Fruit fly (Drosophila melanogaster): ENCODE results near the gene ValRS-m.

The ValRS-m gene

DNA sequence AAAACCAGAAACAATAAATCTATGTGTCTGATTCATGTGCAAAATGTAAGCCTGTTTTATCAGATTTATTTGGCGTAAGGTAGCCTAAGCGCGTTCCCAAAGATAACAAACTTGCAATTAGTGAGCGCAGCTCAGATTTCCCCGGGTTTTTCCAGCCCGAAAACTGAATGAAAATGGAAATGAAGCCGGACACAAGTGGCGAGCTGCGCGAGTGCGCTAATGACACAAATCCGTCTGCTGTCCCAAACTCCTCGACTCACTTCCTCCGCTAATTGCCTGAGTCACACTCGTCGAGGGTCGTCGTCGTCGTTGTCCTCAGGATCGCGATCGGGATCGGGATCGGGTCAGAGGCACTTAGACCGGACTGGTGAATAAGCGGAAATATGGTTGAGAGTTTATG is 38.0 kb upstream of the ValRS-m start:
- TF ChIP-seq Dfd (GFP tag; optimal IDR thresholded peaks at IDR 0.05) = no peak

dm6 chr3L:8997686-8998239 is 33.2 kb upstream of the ValRS-m start, which contains the start of the genes smg and CG5087:
Gene smg (minus strand): TSS chr3L:8997989.
Gene CG5087 (plus strand): TSS chr3L:8998184.
- TF ChIP-seq rgr (GFP tag; optimal IDR thresholded peaks at IDR 0.05) = peak; percentile 31
- TF ChIP-seq h (GFP tag; optimal IDR thresholded peaks at IDR 0.05) = peak; percentile 5
- TF ChIP-seq Dfd (GFP tag; optimal IDR thresholded peaks at IDR 0.05) = no peak
- no peak for TF ChIP-seq CG9705 (GFP tag; optimal IDR thresholded peaks at IDR 0.05)
- TF ChIP-seq dl (GFP tag; optimal IDR thresholded peaks at IDR 0.05; ENCODE audit: insufficient read depth in 1 of 2, partially characterized antibody in 2 of 2) = peak in 1 of 2 experiments; percentile 9
- TF ChIP-seq Rel (GFP tag; optimal IDR thresholded peaks at IDR 0.05) = no peak
- TF ChIP-seq Rel (tag; optimal IDR thresholded peaks at IDR 0.05) = peak; percentile 66
- peak in 1 of 2 experiments; percentile 19 for TF ChIP-seq foxo (GFP tag; optimal IDR thresholded peaks at IDR 0.05)
- no peak for TF ChIP-seq Abd-B (GFP tag; optimal IDR thresholded peaks at IDR 0.05)
- TF ChIP-seq Sp1 (GFP tag; optimal IDR thresholded peaks at IDR 0.05) = no peak
- TF ChIP-seq Mio (GFP tag; optimal IDR thresholded peaks at IDR 0.05) = no peak
- TF ChIP-seq jim (GFP tag; optimal IDR thresholded peaks at IDR 0.05) = no peak
- no peak for TF ChIP-seq dmrt93B (GFP tag; optimal IDR thresholded peaks at IDR 0.05)
- peak; percentile 3 for TF ChIP-seq HLH106 (tag; optimal IDR thresholded peaks at IDR 0.05)
- peak; percentile 37 for TF ChIP-seq Hr83 (GFP tag; optimal IDR thresholded peaks at IDR 0.05; ENCODE audit: poor library complexity, severe bottlenecking)
- TF ChIP-seq CG32264 (GFP tag; optimal IDR thresholded peaks at IDR 0.05) = no peak
- TF ChIP-seq pan (optimal IDR thresholded peaks at IDR 0.05) = no peak
- TF ChIP-seq brk (GFP tag; optimal IDR thresholded peaks at IDR 0.05) = no peak
- peak; percentile 74 for TF ChIP-seq Myc (optimal IDR thresholded peaks at IDR 0.05)

DNA sequence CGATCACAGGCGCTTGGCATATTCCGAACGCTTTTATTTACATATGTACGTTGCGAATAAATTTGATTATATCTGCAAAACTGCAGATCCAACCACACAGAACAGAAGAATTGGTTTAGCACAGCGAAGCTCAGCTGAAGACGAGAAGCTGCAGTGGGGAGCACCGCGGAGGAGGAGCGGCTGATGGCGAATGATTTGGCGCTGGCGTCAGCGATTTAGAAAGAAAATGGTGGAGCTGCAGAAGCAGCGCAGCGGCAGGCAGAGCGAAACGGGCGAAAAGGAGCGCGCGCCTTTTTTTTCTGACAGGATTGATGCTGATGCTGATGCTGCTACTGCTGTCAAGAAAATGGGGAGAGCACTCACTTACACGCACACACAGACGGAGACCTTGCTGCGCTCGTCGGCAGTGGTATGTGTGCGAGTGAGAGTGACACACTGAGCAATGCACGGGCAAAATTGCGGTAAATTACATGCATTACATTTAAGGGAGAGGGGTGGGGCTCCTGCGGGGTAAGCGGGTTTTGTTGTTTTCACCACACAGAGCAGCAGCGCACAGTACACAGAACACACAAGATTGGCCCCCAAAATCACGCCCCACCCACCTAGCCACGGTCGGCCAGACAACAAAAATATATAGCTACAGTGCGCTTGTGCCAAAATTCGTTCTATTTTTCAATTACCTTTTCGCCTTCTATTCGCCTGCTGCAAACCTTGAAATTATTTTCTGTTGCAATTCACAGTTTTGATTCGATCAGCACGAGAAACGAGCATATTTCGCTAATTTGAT is 32.5 kb upstream of the ValRS-m start:
- no peak for TF ChIP-seq Rel (GFP tag; optimal IDR thresholded peaks at IDR 0.05)
- peak; percentile 72 for TF ChIP-seq Rel (tag; optimal IDR thresholded peaks at IDR 0.05)
- peak; percentile 41 for TF ChIP-seq Dif (GFP tag; optimal IDR thresholded peaks at IDR 0.05; ENCODE audit: partially characterized antibody)
- peak; percentile 33 for TF ChIP-seq psq (GFP tag; optimal IDR thresholded peaks at IDR 0.05)
- peak in 1 of 2 experiments; percentile 3 for TF ChIP-seq dl (GFP tag; optimal IDR thresholded peaks at IDR 0.05; ENCODE audit: insufficient read depth in 1 of 2, partially characterized antibody in 2 of 2)
- no peak for TF ChIP-seq rgr (GFP tag; optimal IDR thresholded peaks at IDR 0.05)
- TF ChIP-seq fru (GFP tag; optimal IDR thresholded peaks at IDR 0.05) = peak; percentile 7
- TF ChIP-seq N (GFP tag; optimal IDR thresholded peaks at IDR 0.05) = no peak

- TF ChIP-seq h (GFP tag; optimal IDR thresholded peaks at IDR 0.05) (peak; percentile 92), sage (GFP tag; optimal IDR thresholded peaks at IDR 0.05) (no peak), jim (GFP tag; optimal IDR thresholded peaks at IDR 0.05) (no peak), Vsx2 (GFP tag; optimal IDR thresholded peaks at IDR 0.05; ENCODE audit: partially characterized antibody) (no peak), Abd-B (GFP tag; optimal IDR thresholded peaks at IDR 0.05) (no peak), sv (GFP tag; optimal IDR thresholded peaks at IDR 0.05) (no peak), N (GFP tag; optimal IDR thresholded peaks at IDR 0.05) (no peak), foxo (GFP tag; optimal IDR thresholded peaks at IDR 0.05) (peak; percentile 22 to 92), GATAd (GFP tag; optimal IDR thresholded peaks at IDR 0.05) (peak; percentile 51), pan (optimal IDR thresholded peaks at IDR 0.05) (no peak), CrebA (GFP tag; optimal IDR thresholded peaks at IDR 0.05; ENCODE audit: borderline replicate concordance) (no peak), tai (GFP tag; optimal IDR thresholded peaks at IDR 0.05) (no peak), br (GFP tag; optimal IDR thresholded peaks at IDR 0.05) (peak; percentile 86), woc (GFP tag; optimal IDR thresholded peaks at IDR 0.05) (no peak), Myc (optimal IDR thresholded peaks at IDR 0.05) (no peak), Dif (GFP tag; optimal IDR thresholded peaks at IDR 0.05; ENCODE audit: partially characterized antibody) (no peak), brk (GFP tag; optimal IDR thresholded peaks at IDR 0.05) (no peak), ey (GFP tag; optimal IDR thresholded peaks at IDR 0.05) (peak; percentile 89), rgr (GFP tag; optimal IDR thresholded peaks at IDR 0.05) (peak; percentile 89), CG9705 (GFP tag; optimal IDR thresholded peaks at IDR 0.05) (peak; percentile 42), Hr83 (GFP tag; optimal IDR thresholded peaks at IDR 0.05; ENCODE audit: poor library complexity, severe bottlenecking) (peak; percentile 57), fru (GFP tag; optimal IDR thresholded peaks at IDR 0.05) (peak; percentile 88), HLH106 (tag; optimal IDR thresholded peaks at IDR 0.05) (peak; percentile 84), usp (GFP tag; optimal IDR thresholded peaks at IDR 0.05) (no peak), psq (GFP tag; optimal IDR thresholded peaks at IDR 0.05) (peak; percentile 76), dsf (GFP tag; optimal IDR thresholded peaks at IDR 0.05; ENCODE audit: borderline replicate concordance) (no peak), OdsH (GFP tag; optimal IDR thresholded peaks at IDR 0.05) (peak; percentile 85), dl (GFP tag; optimal IDR thresholded peaks at IDR 0.05; ENCODE audit: insufficient read depth in 1 of 2, partially characterized antibody in 2 of 2) (no peak), dmrt93B (GFP tag; optimal IDR thresholded peaks at IDR 0.05) (no peak), Hr78 (GFP tag; optimal IDR thresholded peaks at IDR 0.05) (no peak), Sp1 (GFP tag; optimal IDR thresholded peaks at IDR 0.05) (peak; percentile 76), Hnf4 (GFP tag; optimal IDR thresholded peaks at IDR 0.05) (no peak), Mio (GFP tag; optimal IDR thresholded peaks at IDR 0.05) (peak; percentile 38), Rel (GFP tag; optimal IDR thresholded peaks at IDR 0.05) (peak; percentile 2), Rel (tag; optimal IDR thresholded peaks at IDR 0.05) (no peak), Dfd (GFP tag; optimal IDR thresholded peaks at IDR 0.05) (no peak)
Measured at dm6 chr3L:8996173-8996767, 31.7 kb upstream of the ValRS-m start.

Data from whole organism, wandering third instar larva.